Fruit fly (Drosophila melanogaster): ENCODE data around the gene CG15357.

DNA sequence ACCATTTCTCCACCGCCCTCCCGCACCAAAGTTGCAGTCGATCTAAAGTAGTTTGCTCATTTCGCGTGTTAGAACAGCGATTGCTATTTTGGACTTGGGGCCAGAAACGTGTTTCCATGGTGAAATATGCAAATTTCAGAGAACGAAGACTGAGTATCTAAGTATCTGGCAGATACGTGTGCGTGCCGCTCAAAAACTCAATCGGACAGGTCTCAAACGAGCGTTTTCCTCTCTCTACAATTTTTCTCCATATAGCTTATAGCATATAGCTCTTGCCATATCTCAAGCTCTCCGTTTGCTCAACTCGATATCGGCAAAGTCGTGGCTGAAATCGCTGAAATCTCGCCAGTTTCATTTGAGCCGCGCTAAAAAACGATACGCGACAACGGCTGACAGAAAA is 18.1 kb downstream of the CG15357 start:
- TF ChIP-seq h (optimal IDR thresholded peaks at IDR 0.05) (no peak), psq (optimal IDR thresholded peaks at IDR 0.05) (no peak), Sin3A (optimal IDR thresholded peaks at IDR 0.05) (no peak), Myc (optimal IDR thresholded peaks at IDR 0.05) (no peak), ttk (optimal IDR thresholded peaks at IDR 0.05) (no peak), insv (optimal IDR thresholded peaks at IDR 0.05) (no peak)

Data from Kc167 (cell line).